Fruit fly (Drosophila melanogaster): ENCODE results near the gene CG6833.
A peak's percentile ranks its signal among the peaks of the same experiment; 100 is the strongest.

The CG6833 gene

DNA sequence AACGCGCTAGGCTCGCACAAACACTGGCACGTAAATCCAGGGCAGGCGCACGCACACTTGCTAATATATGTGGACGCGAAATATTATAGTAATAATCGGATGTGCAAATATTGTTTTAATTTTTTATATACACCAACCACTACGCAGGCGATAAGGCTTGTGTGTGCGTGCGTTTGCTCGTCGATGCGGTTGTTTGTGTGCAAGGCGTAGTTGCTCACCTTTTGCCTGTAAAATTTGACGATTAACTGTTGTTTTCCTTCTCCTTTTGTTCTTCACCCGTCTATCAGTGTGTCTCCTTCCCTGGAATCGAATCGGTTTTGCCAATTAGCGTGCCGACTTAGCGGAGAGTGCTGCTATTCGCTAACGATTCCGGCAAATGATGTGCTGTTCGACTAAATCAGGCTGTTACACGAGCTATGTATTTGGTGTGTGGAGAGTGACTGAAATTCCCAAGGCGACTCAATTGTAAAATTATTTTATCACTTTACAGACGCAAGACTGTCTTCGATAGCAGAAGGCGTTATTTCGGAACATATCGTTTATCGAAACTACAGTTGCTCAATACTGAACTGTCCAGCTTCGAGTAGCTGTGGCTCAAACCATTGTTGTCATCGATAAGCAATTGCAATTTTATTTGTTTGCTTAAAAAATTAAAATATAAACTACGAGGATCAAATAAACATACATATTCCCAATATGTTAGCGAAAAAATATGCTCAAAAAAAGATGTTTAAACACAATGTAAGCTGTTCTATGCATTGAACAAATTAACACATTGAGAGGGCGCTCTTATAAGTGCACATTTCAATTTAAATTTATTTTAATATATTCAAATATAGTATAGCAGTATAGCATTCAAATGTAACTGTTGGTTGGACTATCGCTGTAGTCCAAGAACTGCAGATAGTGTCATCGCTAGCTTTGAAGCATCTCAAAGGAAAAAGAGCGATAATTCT lies 19.6 kb upstream of the CG6833 start, which contains the start of the genes CG6650 and endos:
Gene CG6650 (plus strand): TSS at position 280 of the 956 bp plus-strand sequence.
Gene endos (minus strand): TSS at position 536 of the 956 bp plus-strand sequence.
- TF ChIP-seq h (GFP tag; optimal IDR thresholded peaks at IDR 0.05) (peak; percentile 74), Dfd (GFP tag; optimal IDR thresholded peaks at IDR 0.05) (no peak), woc (GFP tag; optimal IDR thresholded peaks at IDR 0.05) (peak; percentile 38), Myc (optimal IDR thresholded peaks at IDR 0.05) (peak; percentile 28), foxo (GFP tag; optimal IDR thresholded peaks at IDR 0.05) (peak in 1 of 2 experiments; percentile 31), dsf (GFP tag; optimal IDR thresholded peaks at IDR 0.05; ENCODE audit: borderline replicate concordance) (peak; percentile 4), sv (GFP tag; optimal IDR thresholded peaks at IDR 0.05) (no peak), rgr (GFP tag; optimal IDR thresholded peaks at IDR 0.05) (peak; percentile 53), CrebA (GFP tag; optimal IDR thresholded peaks at IDR 0.05; ENCODE audit: borderline replicate concordance) (no peak), usp (GFP tag; optimal IDR thresholded peaks at IDR 0.05) (no peak), brk (GFP tag; optimal IDR thresholded peaks at IDR 0.05) (peak; percentile 38), HLH106 (tag; optimal IDR thresholded peaks at IDR 0.05) (peak; percentile 62), Hr83 (GFP tag; optimal IDR thresholded peaks at IDR 0.05; ENCODE audit: poor library complexity, severe bottlenecking) (peak; percentile 85), br (GFP tag; optimal IDR thresholded peaks at IDR 0.05) (peak; percentile 58), CG9705 (GFP tag; optimal IDR thresholded peaks at IDR 0.05) (peak; percentile 68), sage (GFP tag; optimal IDR thresholded peaks at IDR 0.05) (peak; percentile 43), N (GFP tag; optimal IDR thresholded peaks at IDR 0.05) (peak; percentile 51), Hnf4 (GFP tag; optimal IDR thresholded peaks at IDR 0.05) (peak; percentile 41), psq (GFP tag; optimal IDR thresholded peaks at IDR 0.05) (peak; percentile 69), Sp1 (GFP tag; optimal IDR thresholded peaks at IDR 0.05) (peak; percentile 49), Rel (GFP tag; optimal IDR thresholded peaks at IDR 0.05) (peak; percentile 26), Rel (tag; optimal IDR thresholded peaks at IDR 0.05) (peak; percentile 60), Jra (GFP tag; optimal IDR thresholded peaks at IDR 0.05) (peak; percentile 37), CG32264 (GFP tag; optimal IDR thresholded peaks at IDR 0.05) (no peak), OdsH (GFP tag; optimal IDR thresholded peaks at IDR 0.05) (peak; percentile 43), ey (GFP tag; optimal IDR thresholded peaks at IDR 0.05) (no peak), fru (GFP tag; optimal IDR thresholded peaks at IDR 0.05) (peak; percentile 63)

DNA sequence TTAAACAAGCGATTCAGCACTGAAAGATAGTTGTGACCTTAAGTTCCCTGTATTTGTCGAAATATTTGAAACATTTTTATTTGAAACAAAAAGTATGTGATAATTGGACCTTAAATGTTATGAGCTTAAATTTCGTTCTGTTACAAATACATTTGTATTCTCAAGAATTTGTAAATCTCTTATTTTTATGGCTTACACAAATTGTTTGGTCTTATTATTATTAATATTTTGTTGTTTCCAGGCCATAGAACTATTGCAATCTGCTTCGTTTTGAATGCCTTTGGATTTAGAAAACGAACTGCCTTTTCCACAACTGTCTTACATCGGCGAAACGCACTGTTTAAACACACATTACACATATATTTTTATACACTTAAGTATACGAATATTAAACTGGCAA lies 16.5 kb upstream of the CG6833 start, which contains the start of gene CG6661:
Gene CG6661 (plus strand): TSS at position 301 of the 400 bp plus-strand sequence.
- TF ChIP-seq ey (GFP tag; optimal IDR thresholded peaks at IDR 0.05) (no peak), CG9705 (GFP tag; optimal IDR thresholded peaks at IDR 0.05) (no peak), dl (GFP tag; optimal IDR thresholded peaks at IDR 0.05; ENCODE audit: insufficient read depth in 1 of 2, partially characterized antibody in 2 of 2) (no peak), Abd-B (GFP tag; optimal IDR thresholded peaks at IDR 0.05) (no peak), psq (GFP tag; optimal IDR thresholded peaks at IDR 0.05) (no peak), sage (GFP tag; optimal IDR thresholded peaks at IDR 0.05) (no peak), h (GFP tag; optimal IDR thresholded peaks at IDR 0.05) (no peak), usp (GFP tag; optimal IDR thresholded peaks at IDR 0.05) (no peak), dmrt93B (GFP tag; optimal IDR thresholded peaks at IDR 0.05) (no peak), brk (GFP tag; optimal IDR thresholded peaks at IDR 0.05) (no peak), Vsx2 (GFP tag; optimal IDR thresholded peaks at IDR 0.05; ENCODE audit: partially characterized antibody) (no peak), Dfd (GFP tag; optimal IDR thresholded peaks at IDR 0.05) (no peak), sv (GFP tag; optimal IDR thresholded peaks at IDR 0.05) (no peak), fru (GFP tag; optimal IDR thresholded peaks at IDR 0.05) (no peak), rgr (GFP tag; optimal IDR thresholded peaks at IDR 0.05) (no peak)

DNA sequence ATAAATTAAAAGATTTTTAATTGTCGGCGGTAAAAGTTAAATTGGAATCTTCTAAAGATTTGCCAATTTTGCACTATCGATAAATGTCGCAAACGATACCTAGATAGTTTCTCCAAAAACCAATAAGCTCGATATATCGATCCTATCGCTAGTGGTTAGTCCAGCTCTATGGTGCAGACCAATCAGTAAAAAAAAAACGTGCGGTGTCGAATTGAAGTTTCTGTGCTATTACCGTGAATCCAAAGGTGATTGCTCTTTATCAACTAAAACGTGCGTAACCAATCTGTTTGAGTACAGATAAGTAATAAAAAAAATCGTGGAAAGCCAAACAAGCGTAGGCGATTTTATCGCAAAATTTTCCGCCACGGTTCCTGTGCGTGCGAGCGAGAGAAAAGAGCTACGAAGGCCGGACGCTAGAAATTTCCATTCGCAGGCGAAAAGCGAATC lies 14.1 kb upstream of the CG6833 start, which contains the start of gene Hsp110:
Gene Hsp110 (plus strand): TSS at position 153 of the 447 bp plus-strand sequence.
- TF ChIP-seq foxo (GFP tag; optimal IDR thresholded peaks at IDR 0.05) (peak in 1 of 2 experiments; percentile 6), br (GFP tag; optimal IDR thresholded peaks at IDR 0.05) (peak; percentile 31), Hnf4 (GFP tag; optimal IDR thresholded peaks at IDR 0.05) (peak; percentile 83), dl (GFP tag; optimal IDR thresholded peaks at IDR 0.05; ENCODE audit: insufficient read depth in 1 of 2, partially characterized antibody in 2 of 2) (no peak), h (GFP tag; optimal IDR thresholded peaks at IDR 0.05) (peak; percentile 28), lola (GFP tag; optimal IDR thresholded peaks at IDR 0.05) (no peak), dsf (GFP tag; optimal IDR thresholded peaks at IDR 0.05; ENCODE audit: borderline replicate concordance) (peak; percentile 33), GATAd (GFP tag; optimal IDR thresholded peaks at IDR 0.05) (peak; percentile 18), jim (GFP tag; optimal IDR thresholded peaks at IDR 0.05) (peak; percentile 51), ey (GFP tag; optimal IDR thresholded peaks at IDR 0.05) (no peak), Sp1 (GFP tag; optimal IDR thresholded peaks at IDR 0.05) (peak; percentile 39), woc (GFP tag; optimal IDR thresholded peaks at IDR 0.05) (peak; percentile 7), OdsH (GFP tag; optimal IDR thresholded peaks at IDR 0.05) (peak; percentile 21), N (GFP tag; optimal IDR thresholded peaks at IDR 0.05) (no peak), sage (GFP tag; optimal IDR thresholded peaks at IDR 0.05) (peak; percentile 72), rgr (GFP tag; optimal IDR thresholded peaks at IDR 0.05) (peak; percentile 62), fru (GFP tag; optimal IDR thresholded peaks at IDR 0.05) (no peak), CG32264 (GFP tag; optimal IDR thresholded peaks at IDR 0.05) (peak; percentile 7), Rel (GFP tag; optimal IDR thresholded peaks at IDR 0.05) (no peak), Rel (tag; optimal IDR thresholded peaks at IDR 0.05) (peak; percentile 30), Hr83 (GFP tag; optimal IDR thresholded peaks at IDR 0.05; ENCODE audit: poor library complexity, severe bottlenecking) (peak; percentile 67), Jra (GFP tag; optimal IDR thresholded peaks at IDR 0.05) (peak; percentile 66), psq (GFP tag; optimal IDR thresholded peaks at IDR 0.05) (no peak)

Data from whole organism, wandering third instar larva.